Worm (Caenorhabditis elegans) whole organism, L2 larva: ENCODE measurements around the gene fip-7.
"Not testable (repeated sequence)": the region's sequence is repeated elsewhere in the genome, so short reads cannot be mapped to it uniquely, and the experiment has no call there.

ENCODE experiments used
- C34F6.9 ChIP-seq: fragments of 150-350 bp; optimal IDR thresholded peaks from 2 replicates; lab custom pipeline; 2014; ENCODE audit warnings: missing biosample characterization, missing genetic modification characterization
- F13H6.1 ChIP-seq: sonication (generic microtip); optimal IDR thresholded peaks from 2 replicates; lab custom pipeline; 2016; ENCODE audit warnings: missing genetic modification characterization, missing compliant biosample characterization
- R02D3.7 ChIP-seq: fragments of 150-350 bp; optimal IDR thresholded peaks from 2 replicates; lab custom pipeline; 2014; ENCODE audit warnings: missing biosample characterization, missing genetic modification characterization
- Y55F3AM.14 ChIP-seq: fragments of 200-800 bp; sonication (Bioruptor generic); optimal IDR thresholded peaks from 2 replicates; lab custom pipeline; 2018; ENCODE audit warnings: mild to moderate bottlenecking, missing genetic modification characterization, missing compliant biosample characterization
- ZK546.5 ChIP-seq: sonication (generic microtip); optimal IDR thresholded peaks from 2 replicates; lab custom pipeline; 2017; ENCODE audit warnings: missing biosample characterization, missing genetic modification characterization
- alr-1 ChIP-seq: fragments of 150-350 bp; optimal IDR thresholded peaks from 2 replicates; lab custom pipeline; 2014; ENCODE audit warnings: missing biosample characterization, missing genetic modification characterization
- aly-2 ChIP-seq: fragments of 150-350 bp; optimal IDR thresholded peaks from 2 replicates; lab custom pipeline; 2014; ENCODE audit warnings: missing biosample characterization, missing genetic modification characterization
- blmp-1 ChIP-seq: sonication (generic microtip); optimal IDR thresholded peaks from 2 replicates; lab custom pipeline; 2017; ENCODE audit warnings: missing genetic modification characterization, mild to moderate bottlenecking, missing compliant biosample characterization, antibody characterized with exemption, moderate library complexity; ENCODE audit not compliant: insufficient read depth
- ceh-16 ChIP-seq: fragments of 150-350 bp; optimal IDR thresholded peaks from 2 replicates; lab custom pipeline; 2014; ENCODE audit warnings: missing biosample characterization, missing genetic modification characterization
- ceh-82 ChIP-seq: fragments of 150-350 bp; optimal IDR thresholded peaks from 2 replicates; lab custom pipeline; 2014; ENCODE audit warnings: missing biosample characterization, missing genetic modification characterization
- egl-27 ChIP-seq: sonication (generic microtip); optimal IDR thresholded peaks from 3 replicates; lab custom pipeline; 2017; ENCODE audit warnings: missing biosample characterization, missing genetic modification reagents, missing genetic modification characterization
- elt-1 ChIP-seq: fragments of 150-350 bp; optimal IDR thresholded peaks from 2 replicates; lab custom pipeline; 2014; ENCODE audit warnings: missing biosample characterization, missing genetic modification characterization
- elt-3 ChIP-seq: sonication (generic microtip); optimal IDR thresholded peaks from 2 replicates; lab custom pipeline; 2017; ENCODE audit warnings: missing biosample characterization, missing genetic modification characterization
- fos-1 ChIP-seq: fragments of 150-350 bp; optimal IDR thresholded peaks from 2 replicates; lab custom pipeline; 2014; ENCODE audit warnings: missing biosample characterization, missing genetic modification characterization
- lin-13 ChIP-seq: fragments of 150-350 bp; optimal IDR thresholded peaks from 2 replicates; lab custom pipeline; 2014; ENCODE audit warnings: missing biosample characterization, missing genetic modification reagents, missing genetic modification characterization
- lin-39 ChIP-seq: fragments of 150-350 bp; optimal IDR thresholded peaks from 2 replicates; lab custom pipeline; 2014; ENCODE audit warnings: missing biosample characterization, missing genetic modification reagents, missing genetic modification characterization
- lsy-2 ChIP-seq, 2 experiments: fragments of 150-350 bp in 1 of 2; sonication (generic microtip) in 1 of 2; optimal IDR thresholded peaks; 2 replicates each; lab custom pipeline; 2014 to 2017; ENCODE audit warnings: missing biosample characterization in 2 of 2, missing genetic modification characterization in 2 of 2
- mab-5 ChIP-seq: fragments of 150-350 bp; optimal IDR thresholded peaks from 2 replicates; lab custom pipeline; 2014; ENCODE audit warnings: missing biosample characterization, missing genetic modification characterization
- mdl-1 ChIP-seq, 2 experiments: fragments of 150-350 bp in 1 of 2; sonication (generic microtip) in 1 of 2; optimal IDR thresholded peaks; 2 replicates each; lab custom pipeline; 2017; ENCODE audit warnings: missing biosample characterization in 2 of 2, missing genetic modification characterization in 2 of 2
- nhr-10 ChIP-seq: sonication (generic microtip); optimal IDR thresholded peaks from 2 replicates; lab custom pipeline; 2017; ENCODE audit warnings: missing biosample characterization, missing genetic modification characterization
- nhr-11 ChIP-seq: fragments of 150-350 bp; optimal IDR thresholded peaks from 2 replicates; lab custom pipeline; 2014; ENCODE audit warnings: missing biosample characterization, missing genetic modification characterization
- nhr-129 ChIP-seq: fragments of 150-350 bp; optimal IDR thresholded peaks from 2 replicates; lab custom pipeline; 2014; ENCODE audit warnings: missing biosample characterization, missing genetic modification characterization
- nhr-21 ChIP-seq: fragments of 150-350 bp; optimal IDR thresholded peaks from 2 replicates; lab custom pipeline; 2014; ENCODE audit warnings: missing biosample characterization, missing genetic modification characterization
- nhr-23 ChIP-seq: fragments of 150-350 bp; optimal IDR thresholded peaks from 2 replicates; lab custom pipeline; 2014; ENCODE audit warnings: missing biosample characterization, missing genetic modification reagents, missing genetic modification characterization
- nhr-237 ChIP-seq: fragments of 150-350 bp; optimal IDR thresholded peaks from 2 replicates; lab custom pipeline; 2014; ENCODE audit warnings: missing biosample characterization, missing genetic modification characterization
- nhr-25 ChIP-seq: fragments of 150-350 bp; sonication (generic microtip); optimal IDR thresholded peaks from 3 replicates; lab custom pipeline; 2014; ENCODE audit warnings: missing biosample characterization, missing genetic modification characterization
- nhr-6 ChIP-seq: fragments of 150-350 bp; optimal IDR thresholded peaks from 2 replicates; lab custom pipeline; 2014; ENCODE audit warnings: missing biosample characterization, missing genetic modification characterization
- nhr-77 ChIP-seq: fragments of 150-350 bp; optimal IDR thresholded peaks from 2 replicates; lab custom pipeline; 2014; ENCODE audit warnings: missing biosample characterization, missing genetic modification characterization
- skn-1 ChIP-seq: sonication (generic microtip); optimal IDR thresholded peaks from 2 replicates; lab custom pipeline; 2017; ENCODE audit warnings: missing biosample characterization, missing genetic modification characterization
- snpc-4 ChIP-seq: fragments of 150-350 bp; optimal IDR thresholded peaks from 2 replicates; lab custom pipeline; 2014; ENCODE audit warnings: missing biosample characterization, missing genetic modification characterization
- unc-55 ChIP-seq: fragments of 150-350 bp; sonication (generic microtip); optimal IDR thresholded peaks from 3 replicates; lab custom pipeline; 2014; ENCODE audit warnings: missing biosample characterization, missing genetic modification reagents, missing genetic modification characterization
- unc-62 ChIP-seq: fragments of 150-350 bp; optimal IDR thresholded peaks from 2 replicates; lab custom pipeline; 2014; ENCODE audit warnings: missing biosample characterization, missing genetic modification reagents, missing genetic modification characterization
- ztf-11 ChIP-seq: sonication (generic microtip); optimal IDR thresholded peaks from 2 replicates; lab custom pipeline; 2017; ENCODE audit warnings: missing biosample characterization, missing genetic modification characterization
- ztf-4 ChIP-seq: fragments of 150-350 bp; optimal IDR thresholded peaks from 2 replicates; lab custom pipeline; 2014; ENCODE audit warnings: missing biosample characterization, missing genetic modification characterization

fip-7 gene

DNA sequence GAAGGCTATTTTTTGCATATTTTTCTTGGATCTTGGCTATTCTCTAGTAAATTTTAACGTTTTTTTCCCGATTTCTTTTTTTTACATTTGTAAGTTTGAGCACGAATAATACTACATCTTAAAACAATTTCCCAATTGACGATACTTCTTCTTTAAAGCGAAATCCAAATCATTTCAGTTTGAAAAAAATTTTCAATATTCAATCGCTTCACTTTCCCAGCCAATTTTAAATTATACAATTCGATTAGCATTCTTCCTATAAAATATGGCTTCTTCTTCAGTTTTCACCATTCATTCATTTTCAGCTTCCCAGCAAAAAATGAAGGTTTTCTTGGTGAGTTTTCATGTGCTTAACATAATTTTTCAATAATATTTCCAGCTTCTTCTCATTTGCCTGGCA, at the start of gene fip-7:
Gene fip-7 (plus strand): TSS at position 301 of the 400 bp plus-strand sequence.
- TF ChIP-seq blmp-1 (tag; lab: Kevin White, UChicago); lin-39; nhr-23 (tag; lab: Kevin White, UChicago): not testable (repeated sequence)

DNA sequence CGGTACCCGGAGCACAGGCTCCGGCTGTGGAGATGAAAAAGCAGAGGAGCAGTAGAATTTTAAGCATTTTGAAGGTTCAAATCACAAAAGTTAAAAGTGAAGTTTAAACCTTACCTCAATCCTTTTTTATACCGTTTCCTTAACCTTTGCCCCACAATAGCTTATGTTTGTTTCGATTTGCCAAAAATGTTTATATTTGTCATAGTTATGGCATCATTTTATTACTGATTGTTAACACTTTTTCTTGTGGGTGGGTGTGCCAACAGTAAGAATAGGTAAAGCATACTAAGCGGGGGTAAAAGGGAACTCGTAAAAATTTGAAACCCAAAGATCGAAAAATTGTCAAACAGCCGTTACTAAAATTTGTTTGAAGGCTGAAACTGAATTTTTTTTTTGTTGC, 47.6 kb upstream of the fip-7 start, which contains the start of gene Y51H4A.8:
Gene Y51H4A.8 (minus strand): TSS at position 101 of the 400 bp plus-strand sequence.
- TF ChIP-seq Y55F3AM.14 = no peak
- no peak for TF ChIP-seq elt-1 (tag; lab: Kevin White, UChicago)
- no peak for TF ChIP-seq nhr-77 (tag; lab: Kevin White, UChicago)
- TF ChIP-seq nhr-237 (tag; lab: Kevin White, UChicago) = no peak
- no peak for TF ChIP-seq snpc-4 (tag; lab: Kevin White, UChicago)
- no peak for TF ChIP-seq mdl-1 (tag; optimal IDR thresholded peaks at IDR 0.05; lab: Kevin White, UChicago)
- no peak for TF ChIP-seq unc-55 (GFP tag; lab: Kevin White, UChicago)
- TF ChIP-seq unc-62 = no peak
- TF ChIP-seq skn-1 = no peak
- TF ChIP-seq lsy-2 (tag; optimal IDR thresholded peaks at IDR 0.05; lab: Kevin White, UChicago) = no peak
- TF ChIP-seq C34F6.9 = no peak
- TF ChIP-seq fos-1 = no peak
- TF ChIP-seq nhr-11 = no peak
- no peak for TF ChIP-seq nhr-6 (tag; lab: Kevin White, UChicago)

DNA sequence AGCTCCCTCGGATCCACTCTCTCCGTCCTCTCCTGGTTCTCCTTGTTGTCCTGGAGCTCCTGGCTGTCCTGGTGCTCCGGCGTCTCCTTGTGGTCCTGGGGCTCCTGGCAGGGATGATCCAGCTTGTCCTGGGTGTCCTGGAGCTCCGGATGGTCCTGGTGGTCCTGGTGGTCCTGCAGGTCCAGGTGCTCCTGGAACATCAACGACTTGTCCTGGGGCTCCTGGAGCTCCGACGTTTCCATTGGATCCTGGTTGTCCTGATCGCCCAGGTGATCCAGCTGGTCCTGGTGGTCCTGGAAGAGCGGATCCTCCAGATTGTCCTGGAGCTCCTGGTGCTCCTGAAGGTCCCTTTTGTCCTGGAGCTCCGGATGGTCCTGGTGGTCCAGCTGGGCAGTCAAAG, 24.4 kb upstream of the fip-7 start:
- TF ChIP-seq R02D3.7 (tag; lab: Kevin White, UChicago) (no peak), lin-39 (no peak), ztf-11 (tag; lab: Kevin White, UChicago) (no peak), ceh-82 (tag; lab: Kevin White, UChicago) (no peak), lin-13 (GFP tag; lab: Kevin White, UChicago) (no peak), nhr-21 (tag; lab: Kevin White, UChicago) (no peak), snpc-4 (tag; lab: Kevin White, UChicago) (no peak), nhr-23 (tag; lab: Kevin White, UChicago) (no peak), nhr-25 (tag; lab: Kevin White, UChicago) (no peak), mab-5 (tag; lab: Kevin White, UChicago) (no peak), nhr-6 (tag; lab: Kevin White, UChicago) (no peak), nhr-129 (tag; lab: Kevin White, UChicago) (no peak), ceh-16 (tag; lab: Kevin White, UChicago) (no peak), elt-3 (tag; lab: Kevin White, UChicago) (no peak), ZK546.5 (tag; lab: Kevin White, UChicago) (no peak), ztf-4 (tag; lab: Kevin White, UChicago) (no peak), fos-1 (no peak)

DNA sequence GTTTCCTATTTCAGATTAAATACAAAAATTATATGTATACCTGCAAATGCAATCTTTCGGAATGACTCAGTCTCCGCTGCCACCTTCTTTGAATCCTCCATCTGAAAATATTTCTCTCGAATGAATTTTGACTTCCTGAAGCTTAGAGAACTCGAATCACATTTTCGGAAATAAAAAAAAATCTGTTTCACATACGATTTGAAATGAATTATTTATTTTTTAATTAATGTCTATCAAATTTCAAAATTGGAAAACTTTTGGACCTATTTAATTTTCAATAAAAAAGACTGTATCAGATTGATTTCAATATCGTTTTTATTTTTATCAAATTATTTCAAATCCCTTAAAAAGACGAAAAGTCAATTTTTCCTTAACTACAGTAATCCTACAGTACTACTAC, 23.3 kb upstream of the fip-7 start, which contains the start of gene col-137:
Gene col-137 (minus strand): TSS at position 101 of the 400 bp plus-strand sequence.
- no peak for TF ChIP-seq F13H6.1 (tag; lab: Kevin White, UChicago)
- TF ChIP-seq elt-1 (tag; lab: Kevin White, UChicago) = no peak

DNA sequence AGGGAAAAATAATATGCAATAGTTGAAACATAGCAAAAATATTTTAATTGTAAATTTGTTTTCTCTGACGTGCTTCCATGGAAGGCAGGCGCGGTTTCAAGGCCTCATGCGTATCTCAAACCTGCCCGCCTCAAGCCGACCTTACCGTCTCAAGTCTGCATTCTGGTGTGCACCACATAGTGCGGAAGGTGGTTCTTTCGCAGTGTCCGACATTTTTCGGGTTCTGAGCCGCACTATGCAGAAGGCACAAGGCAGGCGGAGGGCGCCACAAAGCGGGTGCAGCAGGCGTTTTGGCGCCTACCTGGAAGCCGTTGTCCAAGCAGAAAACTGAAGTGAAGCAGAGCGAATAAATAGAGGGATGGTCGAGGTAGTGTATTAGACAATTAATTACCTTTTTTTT, 3.5 kb upstream of the fip-7 start:
- TF ChIP-seq alr-1 (tag; lab: Kevin White, UChicago) = no peak
- no peak for TF ChIP-seq ztf-4 (tag; lab: Kevin White, UChicago)
- TF ChIP-seq mab-5 (tag; lab: Kevin White, UChicago) = no peak
- TF ChIP-seq elt-3 (tag; lab: Kevin White, UChicago) = no peak
- no peak for TF ChIP-seq C34F6.9
- no peak for TF ChIP-seq R02D3.7 (tag; lab: Kevin White, UChicago)
- no peak for TF ChIP-seq unc-55 (GFP tag; lab: Kevin White, UChicago)
- TF ChIP-seq egl-27 (tag; lab: Kevin White, UChicago) = no peak
- no peak for TF ChIP-seq nhr-10 (tag; lab: Kevin White, UChicago)
- TF ChIP-seq skn-1 = no peak
- no peak for TF ChIP-seq aly-2
